Worm (Caenorhabditis elegans): ENCODE data around the gene Y57G11C.1142.
"Not testable (repeated sequence)": the region's sequence is repeated elsewhere in the genome, so short reads cannot be mapped to it uniquely, and the experiment has no call there.

Gene Y57G11C.1142

ce11 chrIV:14802316-14802715 lies at the start of gene Y57G11C.1142:
Gene Y57G11C.1142, plus strand, starts transcription at chrIV:14802616.
- no peak for TF ChIP-seq unc-62 (GFP tag; optimal IDR thresholded peaks at IDR 0.05)

ce11 chrIV:14754912-14755311 lies 47.5 kb upstream of the Y57G11C.1142 start, which contains the start of gene Y57G11C.499:
Gene Y57G11C.499, minus strand, starts transcription at chrIV:14754934.
- TF ChIP-seq unc-62 (GFP tag; optimal IDR thresholded peaks at IDR 0.05): no peak

DNA sequence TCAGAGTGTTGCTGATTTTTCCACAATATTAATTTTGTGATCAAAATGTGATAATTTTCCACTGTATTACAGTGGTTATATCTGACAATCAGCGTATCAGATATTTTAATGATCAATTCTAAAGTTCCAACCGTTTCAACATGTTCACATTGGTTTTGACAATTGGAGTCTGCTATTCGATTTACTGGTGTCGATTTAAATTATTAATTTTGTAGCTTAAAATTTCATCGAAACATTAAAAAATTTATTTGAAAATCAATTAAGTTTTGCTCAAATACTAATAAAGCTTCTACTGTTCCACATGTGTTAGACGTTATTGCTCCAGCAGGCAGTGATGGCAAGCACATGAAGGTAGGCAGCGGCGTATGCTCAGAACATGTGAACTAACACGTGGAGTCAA lies 44.6 kb upstream of the Y57G11C.1142 start:
- TF ChIP-seq unc-62 (GFP tag; optimal IDR thresholded peaks at IDR 0.05): no peak

DNA sequence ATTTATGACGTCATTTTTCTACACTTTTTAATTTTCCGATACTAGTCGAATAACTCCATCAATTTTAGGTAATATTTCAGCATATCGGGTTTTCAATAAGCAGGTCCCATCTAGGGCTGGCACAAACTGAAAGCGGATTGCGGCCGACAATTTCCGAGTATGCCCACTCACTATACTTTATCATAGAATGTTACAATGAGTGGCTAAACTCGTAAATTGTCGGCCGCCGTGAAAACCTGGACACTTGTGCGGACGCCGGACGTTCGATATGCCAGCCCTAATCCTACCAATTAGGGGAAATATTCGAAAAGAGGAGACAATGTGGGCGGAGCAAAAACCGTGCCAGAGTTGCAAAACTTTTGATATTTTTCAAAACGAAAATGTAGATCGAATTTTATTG lies 42.8 kb upstream of the Y57G11C.1142 start:
- no peak for TF ChIP-seq unc-62 (GFP tag; optimal IDR thresholded peaks at IDR 0.05)

DNA sequence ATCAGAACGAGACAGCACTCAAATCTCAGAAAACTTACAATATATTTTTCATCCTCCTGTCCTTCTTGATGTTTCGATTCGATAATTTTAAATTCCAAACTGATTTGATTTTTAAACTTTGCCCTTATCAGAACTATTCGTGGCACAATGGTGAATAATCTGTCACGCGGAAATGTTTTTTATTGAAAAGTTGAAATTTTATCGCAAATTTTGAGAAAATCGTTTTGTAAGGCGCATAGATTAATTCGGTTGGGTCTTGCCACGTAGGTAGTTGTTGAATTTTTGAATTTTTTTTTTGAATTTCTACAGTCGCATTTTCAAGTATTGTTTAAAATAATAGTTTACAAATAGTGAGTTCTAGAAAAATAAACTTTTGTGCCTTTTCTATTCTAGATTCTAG lies 41.6 kb upstream of the Y57G11C.1142 start, which contains the start of gene ptp-5.2:
Gene ptp-5.2 (minus strand): TSS at position 101 of the 400 bp plus-strand sequence.
- TF ChIP-seq unc-62 (GFP tag; optimal IDR thresholded peaks at IDR 0.05): no peak

DNA sequence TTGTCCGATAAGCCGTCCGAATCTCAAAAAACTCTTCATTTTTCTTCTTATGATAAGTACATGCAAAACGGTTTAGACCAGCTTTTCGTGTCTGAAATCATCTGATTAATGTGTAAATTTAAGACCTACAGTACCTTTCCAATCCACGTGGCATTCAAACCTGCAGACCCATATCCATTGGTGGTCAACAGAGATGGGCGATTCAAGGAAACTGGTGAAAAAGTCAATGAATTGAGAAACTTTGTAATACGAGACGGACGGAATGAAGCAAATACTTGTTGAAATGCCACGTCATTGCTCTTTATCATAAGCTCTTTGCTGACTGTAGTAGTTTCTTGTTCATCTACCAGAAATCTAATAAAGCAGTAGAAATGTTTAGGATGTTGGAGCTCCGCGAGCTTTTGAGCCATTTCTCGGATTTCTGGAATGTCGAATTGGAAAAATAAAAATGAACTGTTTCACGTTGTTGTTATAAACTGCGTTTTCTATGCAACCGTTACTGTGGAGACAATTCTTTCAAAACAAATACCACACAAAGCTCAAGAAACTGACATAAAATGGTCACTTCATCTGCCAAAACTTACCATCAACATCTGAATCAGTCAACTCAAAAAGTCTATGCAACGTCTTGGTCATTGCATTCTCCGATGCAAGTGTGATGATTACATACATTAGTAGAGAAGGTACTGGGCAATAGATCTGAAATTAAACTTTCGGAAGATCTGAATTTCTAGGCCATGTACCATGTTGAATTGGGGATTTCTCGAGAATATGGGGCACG lies 38.3 kb upstream of the Y57G11C.1142 start:
- no peak for TF ChIP-seq unc-62 (GFP tag; optimal IDR thresholded peaks at IDR 0.05)

DNA sequence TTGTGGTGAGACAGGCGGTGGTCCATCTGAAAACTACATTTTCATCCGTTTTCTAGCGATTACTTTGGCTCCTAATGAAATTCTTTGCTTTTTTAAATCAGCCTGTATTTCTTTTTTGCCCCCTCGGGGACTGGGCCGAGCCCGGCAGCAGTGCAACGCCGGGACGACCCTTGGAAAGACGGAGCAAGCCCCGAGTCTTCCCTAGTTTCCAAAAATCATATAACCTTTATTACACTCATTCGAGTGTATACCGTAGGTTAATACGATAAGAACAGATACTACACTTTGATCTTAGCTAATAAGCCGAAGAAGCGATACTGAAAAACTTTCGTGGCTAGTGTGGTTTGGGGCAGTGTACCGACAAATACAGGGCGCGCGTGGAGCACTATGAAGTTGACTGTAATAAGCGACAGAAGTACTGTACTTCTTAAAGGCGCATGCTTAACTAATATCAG lies 37.7 kb upstream of the Y57G11C.1142 start:
- TF ChIP-seq unc-62 (GFP tag; optimal IDR thresholded peaks at IDR 0.05): no peak

DNA sequence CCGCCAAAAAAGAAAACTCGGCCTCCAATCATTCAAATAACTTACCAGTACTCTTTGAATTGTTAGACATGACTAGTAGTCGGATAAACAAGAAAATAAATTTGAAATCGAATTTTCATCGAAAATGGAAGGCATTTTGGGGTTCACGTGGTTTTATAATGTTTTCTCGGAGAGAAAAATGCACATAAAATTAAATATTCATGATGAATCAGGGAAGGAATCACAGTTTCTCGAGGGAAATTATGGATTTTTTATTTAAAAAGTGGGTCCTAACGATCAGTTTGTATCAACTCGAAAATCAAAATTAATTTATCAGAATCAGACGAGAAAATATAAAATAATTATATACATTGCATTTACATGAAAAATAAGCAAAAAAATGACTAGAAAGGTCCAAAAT lies 37.1 kb upstream of the Y57G11C.1142 start, which contains the start of gene Y57G11C.5:
Gene Y57G11C.5 (minus strand): TSS at position 101 of the 400 bp plus-strand sequence.
- no peak for TF ChIP-seq unc-62 (GFP tag; optimal IDR thresholded peaks at IDR 0.05)

- TF ChIP-seq unc-62 (GFP tag; optimal IDR thresholded peaks at IDR 0.05): no peak
Observed at ce11 chrIV:14766382-14766781, 36.0 kb upstream of the Y57G11C.1142 start, which contains the start of gene vti-1. Gene vti-1, minus strand, starts transcription at chrIV:14766665.

DNA sequence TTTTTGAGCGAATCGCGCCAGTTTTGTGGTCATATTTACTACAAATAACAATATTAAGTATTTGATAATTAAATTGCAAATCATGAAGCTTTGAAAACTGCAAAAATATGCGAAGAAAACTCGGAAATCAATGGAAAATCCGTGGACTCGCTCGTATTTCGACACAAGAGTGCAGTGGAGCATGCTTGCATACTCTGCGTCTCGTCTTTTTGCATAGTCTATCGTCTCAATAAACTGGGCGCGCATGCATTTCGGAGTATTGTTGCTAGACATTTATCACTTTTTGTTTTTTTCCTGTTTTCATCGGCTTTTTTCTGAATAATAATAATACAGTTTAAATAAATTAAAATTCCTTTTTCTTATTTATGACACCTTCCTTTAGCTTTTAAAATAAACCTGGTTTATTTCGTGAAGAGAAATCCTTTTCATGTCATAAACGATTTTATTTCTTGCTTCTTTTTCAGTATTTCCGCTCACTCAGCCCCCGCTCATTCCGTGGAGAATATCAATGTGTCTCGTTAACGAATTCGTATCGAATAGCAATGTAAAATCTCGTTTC lies 34.6 kb upstream of the Y57G11C.1142 start, which contains the start of the genes mrps-7 and Y57G11C.3:
Gene mrps-7 (minus strand): TSS at position 38 of the 559 bp plus-strand sequence.
Gene Y57G11C.3 (plus strand): TSS at position 509 of the 559 bp plus-strand sequence.
- no peak for TF ChIP-seq unc-62 (GFP tag; optimal IDR thresholded peaks at IDR 0.05)

DNA sequence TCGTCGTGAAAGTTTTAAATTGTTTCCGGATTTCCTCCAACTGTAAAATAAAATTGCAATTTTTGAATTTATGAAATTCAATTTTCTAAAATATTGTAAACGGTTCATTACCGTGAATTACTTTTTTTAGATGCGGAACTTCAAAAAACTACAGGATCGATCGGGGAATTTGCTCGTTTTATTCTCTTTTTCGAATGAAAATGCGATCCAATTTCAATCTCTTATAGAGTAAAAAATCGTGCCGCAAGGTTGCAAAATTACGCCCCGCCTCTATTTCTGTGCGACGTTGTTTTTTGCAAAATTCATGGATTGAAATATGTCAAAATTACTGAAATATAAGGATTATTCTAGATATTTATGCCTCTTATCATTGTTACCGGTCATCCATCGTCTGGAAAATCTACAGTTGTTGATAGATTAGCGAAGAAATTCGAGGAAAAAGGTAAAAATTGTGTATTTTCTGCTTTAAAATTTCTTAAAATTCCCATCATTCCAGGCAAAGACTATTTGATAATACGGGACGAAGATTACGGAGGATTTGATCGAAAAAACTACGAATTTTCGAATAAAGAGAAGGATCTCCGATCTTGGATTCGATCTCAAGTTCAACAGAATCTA lies 33.1 kb upstream of the Y57G11C.1142 start, which contains the start of gene Y57G11C.43:
Gene Y57G11C.43 (plus strand): TSS at position 224 of the 618 bp plus-strand sequence.
- no peak for TF ChIP-seq unc-62 (GFP tag; optimal IDR thresholded peaks at IDR 0.05)

DNA sequence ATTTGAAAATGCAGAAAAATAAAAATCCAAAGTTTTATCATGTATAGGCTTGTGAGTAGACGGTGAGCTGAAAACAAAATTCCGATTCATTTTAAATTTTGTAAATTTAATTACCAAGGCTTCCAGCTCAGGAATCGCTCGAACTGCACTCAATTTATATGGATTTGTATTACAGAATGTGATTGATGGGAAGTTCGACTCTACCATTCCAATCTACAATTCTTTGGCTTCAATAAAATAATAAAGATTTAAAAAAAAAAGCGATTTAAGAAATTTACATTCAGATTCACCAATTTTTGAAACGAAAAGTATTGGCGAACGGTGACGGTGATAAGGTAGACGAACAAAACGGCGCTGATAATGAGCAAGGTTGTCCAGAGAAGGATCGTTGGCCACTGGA lies 31.8 kb upstream of the Y57G11C.1142 start:
- no peak for TF ChIP-seq unc-62 (GFP tag; optimal IDR thresholded peaks at IDR 0.05)

ce11 chrIV:14771325-14771724 lies 31.1 kb upstream of the Y57G11C.1142 start, which contains the start of gene degl-1:
Gene degl-1, minus strand, starts transcription at chrIV:14771425.
- TF ChIP-seq unc-62 (GFP tag; optimal IDR thresholded peaks at IDR 0.05): no peak

DNA sequence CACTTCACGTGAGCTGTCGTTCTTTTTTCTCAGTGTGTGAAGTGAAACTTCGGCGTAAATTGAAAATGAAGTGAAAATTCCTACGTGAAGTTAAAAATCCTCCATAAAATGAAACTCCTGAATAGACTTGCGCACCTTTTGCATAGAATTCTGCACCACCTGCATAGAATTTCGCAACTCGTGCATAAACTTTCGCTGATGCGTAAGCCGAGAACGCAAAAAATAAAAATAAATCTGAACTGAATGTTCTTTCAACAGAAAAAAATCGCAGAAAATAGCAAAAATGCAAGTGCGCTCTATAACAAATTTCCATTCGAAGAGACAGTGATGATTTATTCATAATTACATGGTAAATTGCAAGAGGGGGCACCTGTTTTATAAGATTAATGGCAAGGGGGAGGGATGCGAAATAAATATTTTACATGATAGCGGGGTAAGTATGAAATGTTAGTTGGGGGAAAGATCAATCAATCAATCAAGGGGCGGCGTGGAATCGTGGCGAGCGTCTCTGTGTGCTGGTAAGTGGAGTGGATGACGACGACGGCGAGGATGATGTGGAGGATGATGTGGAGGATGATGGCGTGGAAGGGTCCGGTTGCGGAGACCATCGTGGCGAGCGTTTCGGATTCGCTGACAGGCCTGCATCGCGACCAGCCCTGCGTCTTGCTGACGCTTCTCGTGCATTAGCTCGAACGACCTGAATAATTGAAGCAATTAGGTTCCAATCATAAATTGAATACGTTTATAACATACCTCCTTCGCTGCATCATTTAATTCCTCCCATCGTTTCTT lies 28.9 kb upstream of the Y57G11C.1142 start, which contains the start of gene Y57G11C.36:
Gene Y57G11C.36 (minus strand): TSS at position 502 of the 792 bp plus-strand sequence.
- TF ChIP-seq unc-62 (GFP tag; optimal IDR thresholded peaks at IDR 0.05): no peak

DNA sequence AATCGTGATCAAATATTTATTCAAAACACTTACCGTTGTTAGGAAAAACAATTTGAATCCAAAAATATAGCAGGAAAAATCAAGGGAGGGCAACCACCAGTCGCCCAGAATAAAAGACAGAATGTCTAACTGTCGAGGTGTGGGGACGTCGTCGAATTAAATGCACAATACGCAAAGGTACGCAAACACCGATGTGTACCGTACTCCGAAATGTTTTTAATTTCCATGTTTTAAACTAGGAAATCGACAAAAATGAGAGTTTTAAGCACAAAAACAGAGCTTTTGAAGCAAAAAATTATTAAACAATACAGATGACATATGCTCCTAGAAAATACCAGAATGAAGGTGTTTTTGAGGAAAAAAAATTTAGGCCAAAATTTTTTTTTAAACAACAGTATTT lies 28.0 kb upstream of the Y57G11C.1142 start, which contains the start of gene Y57G11C.51:
Gene Y57G11C.51 (minus strand): TSS at position 101 of the 400 bp plus-strand sequence.
- not testable (repeated sequence) for TF ChIP-seq unc-62 (GFP tag; optimal IDR thresholded peaks at IDR 0.05)

All from whole organism, dauer.